Worm (Caenorhabditis elegans) whole organism, young adult: ENCODE data around the gene Y41G9A.10.
A peak's percentile ranks its signal among the peaks of the same experiment; 100 is the strongest.

Experiments used
- C17E4.6 ChIP-seq: fragments of 200-800 bp; sonication (Bioruptor generic); IDR thresholded peaks from 2 replicates; pipeline ENCODE4 v1.3.6; 2022; ENCODE audit warnings: missing genetic modification reagents, missing genetic modification characterization, missing compliant biosample characterization
- K11D2.4 ChIP-seq: fragments of 200-800 bp; sonication (Bioruptor generic); IDR thresholded peaks from 2 replicates; pipeline ENCODE4 v1.3.6; 2022; ENCODE audit warnings: missing genetic modification reagents, missing genetic modification characterization, missing compliant biosample characterization
- T26A5.8 ChIP-seq: sonication (generic microtip); optimal IDR thresholded peaks from 2 replicates; lab custom pipeline; 2016; ENCODE audit warnings: missing genetic modification characterization, missing compliant biosample characterization
- Y53G8AR.9 ChIP-seq: fragments of 200-800 bp; sonication (Bioruptor generic); conservative IDR thresholded peaks from 2 replicates; pipeline ENCODE4 v1.3.6; 2022; ENCODE audit warnings: missing genetic modification reagents, missing genetic modification characterization, missing compliant biosample characterization
- Y56A3A.18 ChIP-seq: fragments of 200-800 bp; sonication (Bioruptor generic); IDR thresholded peaks from 2 replicates; pipeline ENCODE4 v1.3.6; 2022; ENCODE audit warnings: missing genetic modification reagents, missing genetic modification characterization, missing compliant biosample characterization
- Y95B8A.8 ChIP-seq: fragments of 200-800 bp; sonication (Bioruptor generic); IDR thresholded peaks from 2 replicates; pipeline ENCODE4 v1.3.6; 2022; ENCODE audit warnings: missing genetic modification reagents, missing genetic modification characterization, missing compliant biosample characterization
- ZK185.1 ChIP-seq: sonication (generic microtip); optimal IDR thresholded peaks from 2 replicates; lab custom pipeline; 2016; ENCODE audit warnings: mild to moderate bottlenecking, missing genetic modification characterization, missing compliant biosample characterization; ENCODE audit not compliant: poor library complexity, severe bottlenecking
- akir-1 ChIP-seq: fragments of 200-800 bp; sonication (Bioruptor generic); optimal IDR thresholded peaks from 2 replicates; lab custom pipeline; 2018; ENCODE audit warnings: mild to moderate bottlenecking, missing genetic modification characterization, moderate library complexity, missing compliant biosample characterization
- ama-1 ChIP-seq, 3 experiments: fragments of 150-350 bp in 1 of 3; sonication (generic microtip) in 2 of 3; optimal IDR thresholded peaks; 2 replicates each; lab custom pipeline; 2014 to 2018; ENCODE audit warnings: missing biosample characterization in 2 of 3, missing genetic modification characterization in 2 of 3, missing genetic modification reagents in 2 of 3
- aptf-3 ChIP-seq: fragments of 200-800 bp; sonication (Bioruptor generic); IDR thresholded peaks from 2 replicates; pipeline ENCODE4 v1.3.6; 2022; ENCODE audit warnings: missing genetic modification characterization, missing compliant biosample characterization
- attf-3 ChIP-seq: fragments of 200-800 bp; sonication (Bioruptor generic); conservative IDR thresholded peaks from 2 replicates; pipeline ENCODE4 v1.3.6; 2022; ENCODE audit warnings: missing genetic modification reagents, missing genetic modification characterization, missing compliant biosample characterization
- cebp-1 ChIP-seq, 2 experiments: fragments of 200-800 bp in 1 of 2; sonication (Bioruptor generic) in 1 of 2; sonication (generic microtip) in 1 of 2; IDR thresholded peaks in 1 of 2; optimal IDR thresholded peaks in 1 of 2; 2 replicates each; pipeline versions ENCODE4 v1.3.6 to Lab custom; 2017 to 2022; ENCODE audit warnings: missing compliant biosample characterization in 2 of 2, missing genetic modification characterization in 2 of 2, mild to moderate bottlenecking in 1 of 2, missing genetic modification reagents in 1 of 2, moderate library complexity in 1 of 2
- ceh-40 ChIP-seq: fragments of 200-800 bp; sonication (Bioruptor generic); IDR thresholded peaks from 2 replicates; pipeline ENCODE4 v1.3.6; 2022; ENCODE audit warnings: missing genetic modification characterization, missing compliant biosample characterization
- chd-7 ChIP-seq: sonication (generic microtip); optimal IDR thresholded peaks from 2 replicates; lab custom pipeline; 2016; ENCODE audit warnings: mild to moderate bottlenecking, missing genetic modification characterization, moderate library complexity, missing compliant biosample characterization
- dox-1 ChIP-seq: fragments of 200-800 bp; sonication (Bioruptor generic); IDR thresholded peaks from 2 replicates; pipeline ENCODE4 v1.3.6; 2022; ENCODE audit warnings: missing genetic modification reagents, missing genetic modification characterization, missing compliant biosample characterization
- dpff-1 ChIP-seq: sonication (generic microtip); optimal IDR thresholded peaks from 2 replicates; lab custom pipeline; 2017; ENCODE audit warnings: mild to moderate bottlenecking, missing genetic modification characterization, missing compliant biosample characterization
- egl-18 ChIP-seq: fragments of 200-800 bp; sonication (Bioruptor generic); IDR thresholded peaks from 2 replicates; pipeline ENCODE4 v1.3.6; 2022; ENCODE audit warnings: missing genetic modification reagents, missing genetic modification characterization, missing compliant biosample characterization
- ekl-4 ChIP-seq: fragments of 200-800 bp; sonication (Bioruptor generic); IDR thresholded peaks from 2 replicates; pipeline ENCODE4 v1.3.6; 2022; ENCODE audit warnings: missing genetic modification reagents, missing genetic modification characterization, missing compliant biosample characterization
- hlh-12 ChIP-seq: sonication (generic microtip); optimal IDR thresholded peaks from 2 replicates; lab custom pipeline; 2016; ENCODE audit warnings: missing genetic modification characterization, missing compliant biosample characterization
- hmg-1.2 ChIP-seq: fragments of 200-800 bp; sonication (Bioruptor generic); IDR thresholded peaks from 2 replicates; pipeline ENCODE4 v1.3.6; 2022; ENCODE audit warnings: missing genetic modification reagents, missing genetic modification characterization, missing compliant biosample characterization
- hrde-1 ChIP-seq: sonication (generic microtip); optimal IDR thresholded peaks from 2 replicates; lab custom pipeline; 2016; ENCODE audit warnings: missing genetic modification characterization, mild to moderate bottlenecking, missing compliant biosample characterization, moderate library complexity, missing genotype, missing genetic modification reagents, borderline replicate concordance
- lag-1 ChIP-seq: fragments of 200-800 bp; sonication (Bioruptor generic); IDR thresholded peaks from 2 replicates; pipeline ENCODE4 v1.3.6; 2022; ENCODE audit warnings: missing genetic modification reagents, missing genetic modification characterization, missing compliant biosample characterization
- let-526 ChIP-seq: fragments of 200-800 bp; sonication (Bioruptor generic); IDR thresholded peaks from 2 replicates; pipeline ENCODE4 v1.3.6; 2022; ENCODE audit warnings: missing genetic modification reagents, missing genetic modification characterization, missing compliant biosample characterization
- lin-26 ChIP-seq: fragments of 200-800 bp; sonication (Bioruptor generic); IDR thresholded peaks from 2 replicates; pipeline ENCODE4 v1.3.6; 2022; ENCODE audit warnings: missing genetic modification reagents, missing genetic modification characterization, missing compliant biosample characterization
- lin-35 ChIP-seq, 3 experiments: fragments of 150-350 bp in 2 of 3; sonication (generic microtip) in 1 of 3; optimal IDR thresholded peaks; 2 replicates each; lab custom pipeline; 2014 to 2018; ENCODE audit warnings: missing biosample characterization in 3 of 3, missing genetic modification characterization in 3 of 3, missing genetic modification reagents in 3 of 3
- lin-40 ChIP-seq: sonication (generic microtip); optimal IDR thresholded peaks from 2 replicates; lab custom pipeline; 2016; ENCODE audit warnings: missing genetic modification characterization, mild to moderate bottlenecking, missing compliant biosample characterization, missing genotype, missing genetic modification reagents
- madf-6 ChIP-seq: fragments of 200-800 bp; sonication (Bioruptor generic); IDR thresholded peaks from 2 replicates; pipeline ENCODE4 v1.3.6; 2022; ENCODE audit warnings: missing genetic modification reagents, missing genetic modification characterization, missing compliant biosample characterization
- nhr-90 ChIP-seq: sonication (generic microtip); optimal IDR thresholded peaks from 2 replicates; lab custom pipeline; 2016; ENCODE audit warnings: missing genotype, mild to moderate bottlenecking, missing genetic modification characterization, missing compliant biosample characterization
- pha-4 ChIP-seq: fragments of 150-350 bp; sonication (generic microtip); optimal IDR thresholded peaks from 2 replicates; lab custom pipeline; 2014; ENCODE audit warnings: missing biosample characterization, missing genetic modification reagents, missing genetic modification characterization
- sdz-38 ChIP-seq: sonication (generic microtip); optimal IDR thresholded peaks from 2 replicates; lab custom pipeline; 2016; ENCODE audit warnings: missing genotype, missing genetic modification characterization, missing compliant biosample characterization
- snpc-1.1 ChIP-seq: sonication (generic microtip); optimal IDR thresholded peaks from 2 replicates; lab custom pipeline; 2017; ENCODE audit warnings: missing genetic modification characterization, mild to moderate bottlenecking, missing compliant biosample characterization, antibody characterized with exemption, moderate library complexity, missing genotype, missing genetic modification reagents; ENCODE audit not compliant: insufficient read depth
- tbx-9 ChIP-seq: sonication (generic microtip); optimal IDR thresholded peaks from 2 replicates; lab custom pipeline; 2016; ENCODE audit warnings: borderline replicate concordance, missing genetic modification characterization, inconsistent platforms, missing compliant biosample characterization
- tlf-1 ChIP-seq: fragments of 200-800 bp; sonication (Bioruptor generic); optimal IDR thresholded peaks from 2 replicates; lab custom pipeline; 2018; ENCODE audit warnings: mild to moderate bottlenecking, missing genetic modification characterization, missing compliant biosample characterization
- unc-130 ChIP-seq: sonication (generic microtip); optimal IDR thresholded peaks from 2 replicates; lab custom pipeline; 2016; ENCODE audit warnings: missing genetic modification reagents, missing genetic modification characterization, missing compliant biosample characterization
- unc-62 ChIP-seq: fragments of 150-350 bp; optimal IDR thresholded peaks from 2 replicates; lab custom pipeline; 2014; ENCODE audit warnings: missing biosample characterization, missing genetic modification reagents, missing genetic modification characterization

The Y41G9A.10 gene

ce11 chrX:2970804-2971395 is 24.5 kb upstream of the Y41G9A.10 start (continued):
- TF ChIP-seq snpc-1.1 (tag; lab: Kevin White, UChicago) = no peak
- TF ChIP-seq K11D2.4 = no peak
- no peak for TF ChIP-seq lin-40 (tag; lab: Kevin White, UChicago)
- TF ChIP-seq attf-3 (GFP tag; lab: Robert Waterston, UW) = no peak
- TF ChIP-seq hmg-1.2 (GFP tag; lab: Robert Waterston, UW) = peak; percentile 28; the same call in 1 of the 2 replicates
- no peak for TF ChIP-seq unc-130 (GFP tag; lab: Kevin White, UChicago)
- no peak for TF ChIP-seq hlh-12
- no peak for TF ChIP-seq akir-1 (GFP tag; lab: Kevin White, UChicago)
- no peak for TF ChIP-seq lag-1 (GFP tag; lab: Robert Waterston, UW)
- TF ChIP-seq ekl-4 = 0 out of 2 replicates have a peak, but pooled peaks have one; percentile 8
- TF ChIP-seq ZK185.1 (tag; lab: Kevin White, UChicago) = peak; percentile 21
- no peak for TF ChIP-seq sdz-38 (tag; lab: Kevin White, UChicago)
- no peak for TF ChIP-seq egl-18 (GFP tag; lab: Robert Waterston, UW)

- TF ChIP-seq hmg-1.2 (GFP tag; lab: Robert Waterston, UW) (no peak), Y56A3A.18 (GFP tag; lab: Robert Waterston, UW) (peak; percentile 12; the same call in 1 of the 2 replicates), hrde-1 (no peak), tbx-9 (tag; lab: Kevin White, UChicago) (no peak), ama-1 (optimal IDR thresholded peaks at IDR 0.05; lab: Kevin White, UChicago) (peak; percentile 14), ama-1 (GFP tag; optimal IDR thresholded peaks at IDR 0.05; lab: Kevin White, UChicago) (no peak), dpff-1 (tag; lab: Kevin White, UChicago) (no peak), C17E4.6 (no peak), K11D2.4 (peak; percentile 48; the same call in 1 of the 2 replicates), nhr-90 (no peak), let-526 (GFP tag; lab: Robert Waterston, UW) (0 out of 2 replicates have a peak, but pooled peaks have one; percentile 27), cebp-1 (GFP tag; IDR thresholded peaks at IDR 0.05; lab: Robert Waterston, UW) (0 out of 2 replicates have a peak, but pooled peaks have one; percentile 18), cebp-1 (tag; optimal IDR thresholded peaks at IDR 0.05; lab: Kevin White, UChicago) (peak; percentile 42), unc-62 (no peak), tlf-1 (GFP tag; lab: Kevin White, UChicago) (no peak), Y95B8A.8 (GFP tag; lab: Robert Waterston, UW) (peak; percentile 51; the same call in 1 of the 2 replicates), aptf-3 (GFP tag; lab: Robert Waterston, UW) (no peak), lin-35 (GFP tag; optimal IDR thresholded peaks at IDR 0.05; lab: Kevin White, UChicago) (peak in 1 of 3 experiments; percentile 6), ZK185.1 (tag; lab: Kevin White, UChicago) (peak; percentile 49), lin-26 (GFP tag; lab: Robert Waterston, UW) (peak; percentile 8; the same call in 1 of the 2 replicates), ceh-40 (GFP tag; lab: Robert Waterston, UW) (no peak), madf-6 (no peak)
Observed at ce11 chrX:2970212-2970611, 23.9 kb upstream of the Y41G9A.10 start.

- TF ChIP-seq sdz-38 (tag; lab: Kevin White, UChicago) (no peak), lin-35 (GFP tag; optimal IDR thresholded peaks at IDR 0.05; lab: Kevin White, UChicago) (peak in 1 of 3 experiments; percentile 66), ama-1 (optimal IDR thresholded peaks at IDR 0.05; lab: Kevin White, UChicago) (peak; percentile 73), ama-1 (GFP tag; optimal IDR thresholded peaks at IDR 0.05; lab: Kevin White, UChicago) (no peak), dox-1 (GFP tag; lab: Robert Waterston, UW) (peak; percentile 9; the same call in 1 of the 2 replicates), Y53G8AR.9 (GFP tag; lab: Robert Waterston, UW) (no peak), madf-6 (no peak), pha-4 (tag; lab: Kevin White, UChicago) (peak; percentile 51), T26A5.8 (tag; lab: Kevin White, UChicago) (peak; percentile 18), ZK185.1 (tag; lab: Kevin White, UChicago) (no peak), chd-7 (no peak)
Observed at ce11 chrX:2969447-2969989, 23.2 kb upstream of the Y41G9A.10 start.
